Fruit fly (Drosophila melanogaster) whole organism, wandering third instar larva: ENCODE data around the gene sisA.

Experiments used
- Dfd ChIP-seq: fragments of >200 bp; optimal IDR thresholded peaks from 2 replicates; lab custom pipeline; 2017; ENCODE audit warnings: missing biosample characterization, missing genetic modification characterization
- Myc ChIP-seq: fragments of >200 bp; optimal IDR thresholded peaks from 2 replicates; lab custom pipeline; 2017
- OdsH ChIP-seq: fragments of 200-800 bp; sonication (Bioruptor generic); optimal IDR thresholded peaks from 2 replicates; lab custom pipeline; 2016; ENCODE audit warnings: missing biosample characterization, mild to moderate bottlenecking, missing genetic modification characterization
- Sp1 ChIP-seq: fragments of 200-800 bp; sonication (Bioruptor generic); optimal IDR thresholded peaks from 3 replicates; lab custom pipeline; 2019; ENCODE audit warnings: missing biosample characterization, mild to moderate bottlenecking, missing genetic modification characterization, moderate library complexity
- br ChIP-seq: fragments of 200-800 bp; sonication (Bioruptor generic); optimal IDR thresholded peaks from 2 replicates; lab custom pipeline; 2016; ENCODE audit warnings: missing biosample characterization, missing genetic modification characterization
- jim ChIP-seq: fragments of 175-275, 200-325 bp; sonication (Bioruptor generic); optimal IDR thresholded peaks from 2 replicates; lab custom pipeline; 2016; ENCODE audit warnings: missing biosample characterization, mild to moderate bottlenecking, missing genetic modification characterization
- lola ChIP-seq: fragments of >200 bp; optimal IDR thresholded peaks from 2 replicates; lab custom pipeline; 2017; ENCODE audit warnings: missing biosample characterization, missing genetic modification characterization
- pan ChIP-seq: fragments of >200 bp; optimal IDR thresholded peaks from 2 replicates; lab custom pipeline; 2017
- psq ChIP-seq: fragments of 200-800 bp; sonication (Bioruptor generic); optimal IDR thresholded peaks from 3 replicates; lab custom pipeline; 2017; ENCODE audit warnings: missing biosample characterization, mild to moderate bottlenecking, missing genetic modification characterization, moderate library complexity
- sage ChIP-seq: fragments of 200-800 bp; sonication (Bioruptor generic); optimal IDR thresholded peaks from 2 replicates; lab custom pipeline; 2016; ENCODE audit warnings: missing biosample characterization, mild to moderate bottlenecking, missing genetic modification characterization
- woc ChIP-seq: sonication (Bioruptor generic); optimal IDR thresholded peaks from 2 replicates; lab custom pipeline; 2016; ENCODE audit warnings: missing biosample characterization, mild to moderate bottlenecking, missing genetic modification characterization

- TF ChIP-seq woc (GFP tag; lab: Kevin White, UChicago), result no peak
- TF ChIP-seq psq (GFP tag; lab: Kevin White, UChicago), result no peak
- TF ChIP-seq jim, result no peak
- TF ChIP-seq Dfd (GFP tag; lab: Kevin White, UChicago), result no peak
- no peak for TF ChIP-seq Sp1
- no peak for TF ChIP-seq sage (GFP tag; lab: Kevin White, UChicago)
- no peak for TF ChIP-seq br
- no peak for TF ChIP-seq pan (lab: Kevin White, UChicago)
- TF ChIP-seq Myc (lab: Kevin White, UChicago), result peak; percentile 69
- no peak for TF ChIP-seq OdsH (GFP tag; lab: Kevin White, UChicago)
- no peak for TF ChIP-seq lola
Observed at dm6 chrX:11367783-11368509, 45.8 kb upstream of the sisA start, which contains the start of the genes hop and Tim8.
